Fruit fly (Drosophila melanogaster) whole organism, embryonic: ENCODE results near the gene Fancl.

Experiments
- CG17385 ChIP-seq: fragments of 200-800 bp; sonication (Bioruptor generic); optimal IDR thresholded peaks from 3 replicates; lab custom pipeline; 2018; ENCODE audit warnings: missing biosample characterization, mild to moderate bottlenecking, missing genetic modification characterization
- CG34376 ChIP-seq: fragments of 200-800 bp; sonication (Bioruptor generic); optimal IDR thresholded peaks from 2 replicates; lab custom pipeline; 2018; ENCODE audit warnings: missing biosample characterization, mild to moderate bottlenecking, missing genetic modification characterization
- ranshi ChIP-seq: fragments of 200-800 bp; sonication (Bioruptor generic); IDR thresholded peaks from 2 replicates; pipeline ENCODE4 v1.3.6; 2022; ENCODE audit warnings: missing biosample characterization, missing genetic modification characterization
- vvl ChIP-seq: fragments of 200-800 bp; sonication (Bioruptor generic); IDR thresholded peaks from 2 replicates; pipeline ENCODE4 v1.3.6; 2022; ENCODE audit warnings: missing biosample characterization, missing genetic modification characterization

DNA sequence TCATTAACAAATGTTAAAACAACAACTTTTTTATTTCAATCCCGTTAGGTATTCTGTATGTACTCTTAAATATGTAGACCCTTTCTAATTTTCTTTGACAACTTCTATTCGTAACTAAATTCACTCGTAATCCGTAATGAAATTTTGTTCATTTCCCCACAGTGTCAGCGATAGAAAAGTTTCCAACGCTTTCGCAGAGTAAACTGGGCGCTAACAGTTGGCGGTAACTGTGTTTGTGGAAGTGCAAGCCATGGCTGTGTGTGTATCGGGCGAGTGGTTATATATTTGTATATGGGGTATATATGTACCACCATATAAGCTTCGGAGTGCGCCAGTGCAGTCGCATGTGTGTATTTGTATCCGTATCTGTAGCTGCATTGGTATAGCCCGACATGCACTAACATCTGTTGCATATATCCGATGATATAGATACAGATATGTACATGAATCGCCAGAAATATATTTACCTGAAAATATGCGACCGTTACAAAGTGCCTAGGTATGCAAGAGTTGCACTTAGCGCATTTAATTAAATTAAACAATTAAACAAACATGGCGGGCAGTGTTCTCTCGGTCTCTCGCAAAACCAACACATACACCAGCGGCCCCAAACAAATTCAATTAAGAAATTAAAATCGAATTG, 28.9 kb upstream of the Fancl start:
- no peak for TF ChIP-seq vvl
- no peak for TF ChIP-seq CG34376
- no peak for TF ChIP-seq ranshi (GFP tag; lab: Robert Waterston, UW)
- no peak for TF ChIP-seq CG17385 (GFP tag; lab: Kevin White, UChicago)
